Fruit fly (Drosophila melanogaster) whole organism, embryonic: Measurements from ENCODE around the gene Ing3.
A peak's percentile ranks its signal among the peaks of the same experiment; 100 is the strongest.

Experiments used
- Adf1 ChIP-seq: fragments of 200-800 bp; sonication (Bioruptor generic); IDR thresholded peaks from 2 replicates; pipeline ENCODE4 v1.3.6; 2022; ENCODE audit warnings: missing biosample characterization, missing genetic modification characterization
- Antp ChIP-seq: fragments of 200-800 bp; sonication (Bioruptor generic); optimal IDR thresholded peaks from 3 replicates; lab custom pipeline; 2016; ENCODE audit warnings: missing biosample characterization, missing genetic modification characterization
- B-H1 ChIP-seq: fragments of 200-800 bp; sonication (Bioruptor generic); IDR thresholded peaks from 3 replicates; pipeline ENCODE4 v1.3.6; 2022; ENCODE audit warnings: missing biosample characterization, missing genetic modification characterization
- C15 ChIP-seq: fragments of 200-800 bp; sonication (Bioruptor generic); IDR thresholded peaks from 3 replicates; pipeline ENCODE4 v1.3.6; 2022; ENCODE audit warnings: missing biosample characterization, missing genetic modification characterization
- CG10147 ChIP-seq: fragments of 200-800 bp; sonication (Bioruptor generic); optimal IDR thresholded peaks from 2 replicates; lab custom pipeline; 2019; ENCODE audit warnings: missing biosample characterization, mild to moderate bottlenecking, missing genetic modification characterization, moderate library complexity
- CG11696 ChIP-seq: fragments of 200-800 bp; sonication (Bioruptor generic); IDR thresholded peaks from 2 replicates; pipeline ENCODE4 v1.3.6; 2022; ENCODE audit warnings: missing biosample characterization, missing genetic modification characterization
- CG15011 ChIP-seq: fragments of 200-800 bp; sonication (Bioruptor generic); optimal IDR thresholded peaks from 3 replicates; lab custom pipeline; 2018; ENCODE audit warnings: missing biosample characterization, mild to moderate bottlenecking, missing genetic modification characterization
- CG15073 ChIP-seq: fragments of 200-800 bp; sonication (Bioruptor generic); optimal IDR thresholded peaks from 2 replicates; lab custom pipeline; 2016; ENCODE audit warnings: missing biosample characterization, missing genetic modification characterization
- CG15479 ChIP-seq: fragments of 200-800 bp; sonication (Bioruptor generic); optimal IDR thresholded peaks from 3 replicates; lab custom pipeline; 2019; ENCODE audit warnings: missing biosample characterization, mild to moderate bottlenecking, missing genetic modification characterization, moderate library complexity
- CG15696 ChIP-seq: fragments of 200-800 bp; sonication (Bioruptor generic); optimal IDR thresholded peaks from 2 replicates; lab custom pipeline; 2019; ENCODE audit warnings: missing biosample characterization, mild to moderate bottlenecking, missing genetic modification characterization, moderate library complexity
- CG16813 ChIP-seq: fragments of 200-800 bp; sonication (Bioruptor generic); IDR thresholded peaks from 3 replicates; pipeline ENCODE4 v1.3.6; 2022; ENCODE audit warnings: missing biosample characterization, missing genetic modification characterization; ENCODE audit not compliant: partially characterized antibody
- CG17568 ChIP-seq: fragments of 200-800 bp; sonication (Bioruptor generic); optimal IDR thresholded peaks from 2 replicates; lab custom pipeline; 2018; ENCODE audit warnings: missing biosample characterization, mild to moderate bottlenecking, missing genetic modification characterization, moderate library complexity
- CG18476 ChIP-seq: fragments of 200-800 bp; sonication (Bioruptor generic); optimal IDR thresholded peaks from 2 replicates; lab custom pipeline; 2016; ENCODE audit warnings: missing biosample characterization, mild to moderate bottlenecking, missing genetic modification characterization
- CG2202 ChIP-seq: fragments of 200-800 bp; sonication (Bioruptor generic); optimal IDR thresholded peaks from 2 replicates; lab custom pipeline; 2018; ENCODE audit warnings: missing biosample characterization, mild to moderate bottlenecking, missing genetic modification characterization
- CG2678 ChIP-seq: fragments of 200-800 bp; sonication (Bioruptor generic); optimal IDR thresholded peaks from 3 replicates; lab custom pipeline; 2019; ENCODE audit warnings: missing biosample characterization, mild to moderate bottlenecking, missing genetic modification characterization, moderate library complexity
- CG30020 ChIP-seq: fragments of 200-800 bp; optimal IDR thresholded peaks from 2 replicates; lab custom pipeline; 2019; ENCODE audit warnings: missing biosample characterization, mild to moderate bottlenecking, missing genetic modification characterization, moderate library complexity
- CG33213 ChIP-seq: fragments of 200-800 bp; sonication (Bioruptor generic); optimal IDR thresholded peaks from 3 replicates; lab custom pipeline; 2016; ENCODE audit warnings: missing biosample characterization, missing genetic modification characterization
- CG3838 ChIP-seq: fragments of 200-800 bp; sonication (Bioruptor generic); optimal IDR thresholded peaks from 3 replicates; lab custom pipeline; 2016; ENCODE audit warnings: missing biosample characterization, missing genetic modification characterization
- CG4328 ChIP-seq: fragments of 200-800 bp; sonication (Bioruptor generic); optimal IDR thresholded peaks from 3 replicates; lab custom pipeline; 2017; ENCODE audit warnings: missing biosample characterization, missing genetic modification reagents, missing genetic modification characterization
- CG6854 ChIP-seq: fragments of 200-800 bp; sonication (Bioruptor generic); optimal IDR thresholded peaks from 3 replicates; lab custom pipeline; 2017; ENCODE audit warnings: missing biosample characterization, mild to moderate bottlenecking, missing genetic modification characterization
- CG7745 ChIP-seq: fragments of 200-800 bp; sonication (Bioruptor generic); optimal IDR thresholded peaks from 2 replicates; lab custom pipeline; 2018; ENCODE audit warnings: missing biosample characterization, mild to moderate bottlenecking, missing genetic modification characterization, moderate library complexity
- CG8281 ChIP-seq: fragments of 200-800 bp; sonication (Bioruptor generic); optimal IDR thresholded peaks from 2 replicates; lab custom pipeline; 2018; ENCODE audit warnings: missing biosample characterization, mild to moderate bottlenecking, missing genetic modification characterization, moderate library complexity
- Camta ChIP-seq: fragments of 200-800 bp; sonication (Bioruptor generic); optimal IDR thresholded peaks from 2 replicates; lab custom pipeline; 2016; ENCODE audit warnings: missing biosample characterization, missing genetic modification characterization
- E2f1 ChIP-seq: fragments of 200-800 bp; sonication (Bioruptor generic); IDR thresholded peaks from 2 replicates; pipeline ENCODE4 v1.3.6; 2022; ENCODE audit warnings: missing biosample characterization, missing genetic modification characterization
- Hmx ChIP-seq: fragments of 200-800 bp; sonication (Bioruptor generic); optimal IDR thresholded peaks from 2 replicates; lab custom pipeline; 2016; ENCODE audit warnings: missing biosample characterization, missing genetic modification characterization
- Hr51 ChIP-seq, 2 experiments: fragments of 200-800 bp; sonication (Bioruptor generic); optimal IDR thresholded peaks; 2 replicates in 1 of 2; 3 replicates in 1 of 2; lab custom pipeline; 2016 to 2018; ENCODE audit warnings: missing biosample characterization in 2 of 2, missing genetic modification characterization in 2 of 2, mild to moderate bottlenecking in 1 of 2, moderate library complexity in 1 of 2
- Mes4 ChIP-seq: fragments of 200-800 bp; sonication (Bioruptor generic); optimal IDR thresholded peaks from 2 replicates; lab custom pipeline; 2016; ENCODE audit warnings: missing biosample characterization, missing genetic modification characterization
- Rfx ChIP-seq: fragments of 200-800 bp; sonication (Bioruptor generic); IDR thresholded peaks from 2 replicates; pipeline ENCODE4 v1.3.6; 2022; ENCODE audit warnings: missing biosample characterization, missing genetic modification characterization
- Side ChIP-seq: fragments of 200-800 bp; sonication (Bioruptor generic); optimal IDR thresholded peaks from 2 replicates; lab custom pipeline; 2016; ENCODE audit warnings: missing biosample characterization, missing genetic modification characterization
- Sin3A ChIP-seq: fragments of >200 bp; optimal IDR thresholded peaks from 2 replicates; lab custom pipeline; 2018
- Sry-β ChIP-seq: fragments of 200-800 bp; sonication (Bioruptor generic); optimal IDR thresholded peaks from 2 replicates; lab custom pipeline; 2018; ENCODE audit warnings: missing biosample characterization, mild to moderate bottlenecking, missing genetic modification characterization, moderate library complexity
- Xbp1 ChIP-seq: fragments of 200-800 bp; sonication (Bioruptor generic); optimal IDR thresholded peaks from 3 replicates; lab custom pipeline; 2016; ENCODE audit warnings: missing biosample characterization, mild to moderate bottlenecking, missing genetic modification characterization
- YL-1 ChIP-seq: fragments of 200-800 bp; sonication (Bioruptor generic); optimal IDR thresholded peaks from 3 replicates; lab custom pipeline; 2017; ENCODE audit warnings: missing biosample characterization, mild to moderate bottlenecking, missing genetic modification characterization
- corto ChIP-seq: fragments of 200-800 bp; sonication (Bioruptor generic); optimal IDR thresholded peaks from 2 replicates; lab custom pipeline; 2016; ENCODE audit warnings: missing biosample characterization, mild to moderate bottlenecking, missing genetic modification characterization, moderate library complexity
- da ChIP-seq: fragments of 200-800 bp; sonication (Bioruptor generic); optimal IDR thresholded peaks from 2 replicates; lab custom pipeline; 2016; ENCODE audit warnings: missing biosample characterization, missing genetic modification characterization
- dmrt11E ChIP-seq: fragments of 200-800 bp; sonication (Bioruptor generic); optimal IDR thresholded peaks from 3 replicates; lab custom pipeline; 2018; ENCODE audit warnings: missing biosample characterization, mild to moderate bottlenecking, missing genetic modification characterization, moderate library complexity
- hkb ChIP-seq, 2 experiments: fragments of 200-800 bp in 1 of 2; fragments of >200 bp in 1 of 2; sonication (Bioruptor generic) in 1 of 2; IDR thresholded peaks in 1 of 2; optimal IDR thresholded peaks in 1 of 2; 2 replicates each; pipeline versions ENCODE4 v1.3.6 to Lab custom; 2017 to 2022; ENCODE audit warnings: missing biosample characterization in 1 of 2, missing genetic modification characterization in 1 of 2
- ind ChIP-seq: fragments of 200-800 bp; sonication (Bioruptor generic); optimal IDR thresholded peaks from 3 replicates; lab custom pipeline; 2016; ENCODE audit warnings: missing biosample characterization, missing genetic modification characterization
- jumu ChIP-seq: fragments of 200-800 bp; sonication (Bioruptor generic); optimal IDR thresholded peaks from 3 replicates; lab custom pipeline; 2016; ENCODE audit warnings: missing biosample characterization, missing genetic modification characterization
- kah ChIP-seq: fragments of 200-800 bp; sonication (Bioruptor generic); optimal IDR thresholded peaks from 2 replicates; lab custom pipeline; 2018; ENCODE audit warnings: missing biosample characterization, mild to moderate bottlenecking, missing genetic modification characterization
- maf-S ChIP-seq: fragments of 200-800 bp; sonication (Bioruptor generic); optimal IDR thresholded peaks from 2 replicates; lab custom pipeline; 2016; ENCODE audit warnings: missing biosample characterization, missing genetic modification characterization
- oc ChIP-seq: fragments of 200-800 bp; sonication (Bioruptor generic); optimal IDR thresholded peaks from 2 replicates; lab custom pipeline; 2018; ENCODE audit warnings: missing biosample characterization, mild to moderate bottlenecking, missing genetic modification characterization, moderate library complexity
- pnt ChIP-seq: fragments of 200-800 bp; sonication (Bioruptor generic); optimal IDR thresholded peaks from 3 replicates; lab custom pipeline; 2016; ENCODE audit warnings: missing biosample characterization, missing genetic modification characterization
- pum ChIP-seq: fragments of 200-800 bp; sonication (Bioruptor generic); optimal IDR thresholded peaks from 2 replicates; lab custom pipeline; 2016; ENCODE audit warnings: missing biosample characterization, missing genetic modification characterization
- scrt ChIP-seq: fragments of 200-800 bp; sonication (Bioruptor generic); optimal IDR thresholded peaks from 2 replicates; lab custom pipeline; 2018; ENCODE audit warnings: missing biosample characterization, mild to moderate bottlenecking, missing genetic modification characterization, moderate library complexity
- sd ChIP-seq: fragments of 200-800 bp; sonication (Bioruptor generic); optimal IDR thresholded peaks from 3 replicates; lab custom pipeline; 2018; ENCODE audit warnings: missing biosample characterization, mild to moderate bottlenecking, missing genetic modification characterization, moderate library complexity
- sens-2 ChIP-seq: fragments of 200-800 bp; sonication (Bioruptor generic); IDR thresholded peaks from 2 replicates; pipeline ENCODE4 v1.3.6; 2022; ENCODE audit warnings: missing biosample characterization, missing genetic modification characterization
- so ChIP-seq: fragments of 200-800 bp; sonication (Bioruptor generic); IDR thresholded peaks from 3 replicates; pipeline ENCODE4 v1.3.6; 2022; ENCODE audit warnings: missing biosample characterization, missing genetic modification characterization
- tin ChIP-seq: fragments of 200-800 bp; sonication (Bioruptor generic); optimal IDR thresholded peaks from 3 replicates; lab custom pipeline; 2016; ENCODE audit warnings: missing biosample characterization, missing genetic modification characterization
- tna ChIP-seq: fragments of 200-800 bp; sonication (Bioruptor generic); IDR thresholded peaks from 2 replicates; pipeline ENCODE4 v1.3.6; 2022; ENCODE audit warnings: missing biosample characterization, missing genetic modification characterization; ENCODE audit not compliant: partially characterized antibody
- yki ChIP-seq: fragments of >200 bp; optimal IDR thresholded peaks from 3 replicates; lab custom pipeline; 2018

The Ing3 gene

dm6 chrX:18635118-18635552 lies 17.8 kb downstream of the Ing3 start (continued):
- TF ChIP-seq CG11696 (GFP tag; lab: Robert Waterston, UW), result no peak; the same call in 1 of the 2 replicates
- no peak for TF ChIP-seq sens-2 (GFP tag; lab: Robert Waterston, UW)
- no peak for TF ChIP-seq dmrt11E (tag; lab: Kevin White, UChicago)
- no peak for TF ChIP-seq so (GFP tag; lab: Robert Waterston, UW)
- TF ChIP-seq CG4328 (GFP tag; lab: Kevin White, UChicago), result no peak
- peak in 1 of 2 experiments; percentile 20 for TF ChIP-seq Hr51 (GFP tag; optimal IDR thresholded peaks at IDR 0.05; lab: Kevin White, UChicago)
- TF ChIP-seq Rfx (GFP tag; lab: Robert Waterston, UW), result peak; percentile 67
- TF ChIP-seq maf-S (GFP tag; lab: Kevin White, UChicago), result peak; percentile 35
- no peak for TF ChIP-seq Adf1 (GFP tag; lab: Robert Waterston, UW)
- peak; percentile 59 for TF ChIP-seq tin (GFP tag; lab: Kevin White, UChicago)
- no peak for TF ChIP-seq kah (GFP tag; lab: Kevin White, UChicago)
- TF ChIP-seq B-H1 (GFP tag; lab: Robert Waterston, UW), result no peak
- TF ChIP-seq CG2202 (tag; lab: Kevin White, UChicago), result no peak
- no peak for TF ChIP-seq Sry-β (GFP tag; lab: Kevin White, UChicago)
- TF ChIP-seq CG15073 (GFP tag; lab: Kevin White, UChicago), result peak; percentile 98
- TF ChIP-seq Mes4 (GFP tag; lab: Kevin White, UChicago), result no peak
- TF ChIP-seq Camta (GFP tag; lab: Kevin White, UChicago), result peak; percentile 30
- TF ChIP-seq pum, result peak; percentile 26
- TF ChIP-seq Xbp1 (GFP tag; lab: Kevin White, UChicago), result peak; percentile 68
- TF ChIP-seq CG10147, result no peak
- TF ChIP-seq CG18476, result no peak
- TF ChIP-seq CG16813, result peak; percentile 61; the same call in 2 of the 3 replicates
- no peak for TF ChIP-seq YL-1 (GFP tag; lab: Kevin White, UChicago)
- TF ChIP-seq CG3838 (GFP tag; lab: Kevin White, UChicago), result no peak
- no peak for TF ChIP-seq CG8281 (tag; lab: Kevin White, UChicago)
- TF ChIP-seq Hmx (GFP tag; lab: Kevin White, UChicago), result no peak
- no peak for TF ChIP-seq C15 (GFP tag; lab: Robert Waterston, UW)
- TF ChIP-seq tna (GFP tag; lab: Robert Waterston, UW), result no peak
- TF ChIP-seq oc, result no peak
- TF ChIP-seq CG15696 (tag; lab: Kevin White, UChicago), result peak; percentile 38
- TF ChIP-seq Antp (GFP tag; lab: Kevin White, UChicago), result peak; percentile 49
- peak; percentile 57 for TF ChIP-seq CG33213
- TF ChIP-seq CG7745 (tag; lab: Kevin White, UChicago), result no peak
- no peak for TF ChIP-seq sd (tag; lab: Kevin White, UChicago)
- TF ChIP-seq jumu (GFP tag; lab: Kevin White, UChicago), result peak; percentile 40
- peak; percentile 29 for TF ChIP-seq pnt (GFP tag; lab: Kevin White, UChicago)
- TF ChIP-seq CG15011 (GFP tag; lab: Kevin White, UChicago), result no peak
- no peak for TF ChIP-seq yki (lab: Kevin White, UChicago)
- TF ChIP-seq da (GFP tag; lab: Kevin White, UChicago), result no peak
- TF ChIP-seq CG6854 (GFP tag; lab: Kevin White, UChicago), result no peak
- peak; percentile 35 for TF ChIP-seq ind (GFP tag; lab: Kevin White, UChicago)
- no peak for TF ChIP-seq Sin3A (lab: Kevin White, UChicago)
- no peak for TF ChIP-seq CG30020
- TF ChIP-seq Side (GFP tag; lab: Kevin White, UChicago), result peak; percentile 47
- no peak for TF ChIP-seq scrt (GFP tag; lab: Kevin White, UChicago)
- TF ChIP-seq CG15479 (GFP tag; lab: Kevin White, UChicago), result no peak
- TF ChIP-seq CG2678 (tag; lab: Kevin White, UChicago), result peak; percentile 22
- TF ChIP-seq E2f1 (GFP tag; lab: Robert Waterston, UW), result no peak
- TF ChIP-seq CG17568 (GFP tag; lab: Kevin White, UChicago), result no peak
- TF ChIP-seq corto (GFP tag; lab: Kevin White, UChicago), result no peak
- TF ChIP-seq hkb (optimal IDR thresholded peaks at IDR 0.05; lab: Kevin White, UChicago), result no peak
- no peak for TF ChIP-seq hkb (GFP tag; IDR thresholded peaks at IDR 0.05; lab: Robert Waterston, UW)
